Fruit fly (Drosophila melanogaster) whole organism, embryonic: ENCODE data around the gene AP-2alpha.

Source experiments
- Aef1 ChIP-seq: fragments of 200-800 bp; sonication (Bioruptor generic); IDR thresholded peaks from 3 replicates; pipeline ENCODE4 v1.3.6; 2022; ENCODE audit warnings: missing biosample characterization, missing genetic modification characterization
- CG10209 ChIP-seq: fragments of 200-800 bp; sonication (Bioruptor generic); optimal IDR thresholded peaks from 3 replicates; lab custom pipeline; 2017; ENCODE audit warnings: missing biosample characterization, mild to moderate bottlenecking, missing genetic modification characterization, missing genetic modification reagents
- CG1024 ChIP-seq: fragments of 200-800 bp; sonication (Bioruptor generic); IDR thresholded peaks from 2 replicates; pipeline ENCODE4 v1.3.6; 2022; ENCODE audit warnings: missing biosample characterization, missing genetic modification characterization
- CG10462 ChIP-seq: fragments of 200-800 bp; sonication (Bioruptor generic); optimal IDR thresholded peaks from 2 replicates; lab custom pipeline; 2016; ENCODE audit warnings: missing biosample characterization, missing genetic modification characterization
- CG12942 ChIP-seq: fragments of 200-800 bp; sonication (Bioruptor generic); optimal IDR thresholded peaks from 3 replicates; lab custom pipeline; 2016; ENCODE audit warnings: missing biosample characterization, missing genetic modification characterization
- CG13424 ChIP-seq: fragments of 200-800 bp; sonication (Bioruptor generic); optimal IDR thresholded peaks from 2 replicates; lab custom pipeline; 2019; ENCODE audit warnings: missing biosample characterization, mild to moderate bottlenecking, missing genetic modification characterization, moderate library complexity
- CG13624 ChIP-seq: fragments of 200-800 bp; sonication (Bioruptor generic); optimal IDR thresholded peaks from 2 replicates; lab custom pipeline; 2016; ENCODE audit warnings: missing biosample characterization, missing genetic modification characterization
- CG13775 ChIP-seq: fragments of 200-800 bp; sonication (Bioruptor generic); optimal IDR thresholded peaks from 3 replicates; lab custom pipeline; 2017; ENCODE audit warnings: missing biosample characterization, mild to moderate bottlenecking, missing genetic modification characterization
- CG14050 ChIP-seq: fragments of 200-800 bp; sonication (Bioruptor generic); IDR thresholded peaks from 3 replicates; pipeline ENCODE4 v1.3.6; 2022; ENCODE audit warnings: missing biosample characterization, missing genetic modification characterization
- CG16813 ChIP-seq: fragments of 200-800 bp; sonication (Bioruptor generic); IDR thresholded peaks from 3 replicates; pipeline ENCODE4 v1.3.6; 2022; ENCODE audit warnings: missing biosample characterization, missing genetic modification characterization; ENCODE audit not compliant: partially characterized antibody
- CG2678 ChIP-seq: fragments of 200-800 bp; sonication (Bioruptor generic); optimal IDR thresholded peaks from 3 replicates; lab custom pipeline; 2019; ENCODE audit warnings: missing biosample characterization, mild to moderate bottlenecking, missing genetic modification characterization, moderate library complexity
- CG30020 ChIP-seq: fragments of 200-800 bp; optimal IDR thresholded peaks from 2 replicates; lab custom pipeline; 2019; ENCODE audit warnings: missing biosample characterization, mild to moderate bottlenecking, missing genetic modification characterization, moderate library complexity
- CG3065 ChIP-seq: fragments of 200-800 bp; sonication (Bioruptor generic); optimal IDR thresholded peaks from 2 replicates; lab custom pipeline; 2016; ENCODE audit warnings: missing biosample characterization, missing genetic modification characterization
- CG4424 ChIP-seq: fragments of 200-800 bp; sonication (Bioruptor generic); optimal IDR thresholded peaks from 3 replicates; lab custom pipeline; 2016; ENCODE audit warnings: missing biosample characterization, missing genetic modification characterization
- CG6765 ChIP-seq: fragments of 200-800 bp; sonication (Bioruptor generic); optimal IDR thresholded peaks from 3 replicates; lab custom pipeline; 2017; ENCODE audit warnings: missing biosample characterization, mild to moderate bottlenecking, missing genetic modification characterization
- CG7271 ChIP-seq: fragments of 200-800 bp; sonication (Bioruptor generic); optimal IDR thresholded peaks from 2 replicates; lab custom pipeline; 2018; ENCODE audit warnings: missing biosample characterization, mild to moderate bottlenecking, missing genetic modification characterization, moderate library complexity
- CG9727 ChIP-seq: fragments of 200-800 bp; sonication (Bioruptor generic); optimal IDR thresholded peaks from 3 replicates; lab custom pipeline; 2017; ENCODE audit warnings: missing biosample characterization, mild to moderate bottlenecking, missing genetic modification characterization
- CG9797 ChIP-seq: fragments of 200-800 bp; sonication (Bioruptor generic); optimal IDR thresholded peaks from 3 replicates; lab custom pipeline; 2018; ENCODE audit warnings: missing biosample characterization, mild to moderate bottlenecking, missing genetic modification characterization
- CG9817 ChIP-seq: fragments of 200-800 bp; sonication (Bioruptor generic); optimal IDR thresholded peaks from 2 replicates; lab custom pipeline; 2018; ENCODE audit warnings: missing biosample characterization, mild to moderate bottlenecking, missing genetic modification characterization, moderate library complexity
- CkIIα-i1 ChIP-seq: fragments of 200-800 bp; sonication (Bioruptor generic); IDR thresholded peaks from 2 replicates; pipeline ENCODE4 v1.3.6; 2022; ENCODE audit warnings: missing biosample characterization, missing genetic modification characterization
- CoRest ChIP-seq: fragments of 200-800 bp; sonication (Bioruptor generic); optimal IDR thresholded peaks from 3 replicates; lab custom pipeline; 2018; ENCODE audit warnings: missing biosample characterization, mild to moderate bottlenecking, missing genetic modification characterization, moderate library complexity
- Dip3 ChIP-seq: fragments of 200-800 bp; sonication (Bioruptor generic); optimal IDR thresholded peaks from 3 replicates; lab custom pipeline; 2016; ENCODE audit warnings: missing biosample characterization, missing genetic modification characterization
- Doc2 ChIP-seq: fragments of 200-800 bp; sonication (Bioruptor generic); IDR thresholded peaks from 2 replicates; pipeline ENCODE4 v1.3.6; 2022; ENCODE audit warnings: missing biosample characterization, missing genetic modification characterization
- Hmr ChIP-seq: fragments of 200-800 bp; sonication (Bioruptor generic); optimal IDR thresholded peaks from 3 replicates; lab custom pipeline; 2017; ENCODE audit warnings: mild to moderate bottlenecking, missing biosample characterization, missing genetic modification reagents, missing genetic modification characterization
- Hr51 ChIP-seq, 2 experiments: fragments of 200-800 bp; sonication (Bioruptor generic); optimal IDR thresholded peaks; 2 replicates in 1 of 2; 3 replicates in 1 of 2; lab custom pipeline; 2016 to 2018; ENCODE audit warnings: missing biosample characterization in 2 of 2, missing genetic modification characterization in 2 of 2, mild to moderate bottlenecking in 1 of 2, moderate library complexity in 1 of 2
- MESR4 ChIP-seq: fragments of 200-800 bp; sonication (Bioruptor generic); optimal IDR thresholded peaks from 2 replicates; lab custom pipeline; 2018; ENCODE audit warnings: missing biosample characterization, mild to moderate bottlenecking, missing genetic modification characterization, moderate library complexity
- Optix ChIP-seq: fragments of 200-800 bp; sonication (Bioruptor generic); IDR thresholded peaks from 3 replicates; pipeline ENCODE4 v1.3.6; 2022; ENCODE audit warnings: missing biosample characterization, missing genetic modification characterization
- Ssrp ChIP-seq: fragments of 200-800 bp; sonication (Bioruptor generic); optimal IDR thresholded peaks from 2 replicates; lab custom pipeline; 2018; ENCODE audit warnings: missing biosample characterization, mild to moderate bottlenecking, missing genetic modification characterization, moderate library complexity
- Taf1 ChIP-seq: fragments of 200-800 bp; sonication (Bioruptor generic); IDR thresholded peaks from 2 replicates; pipeline ENCODE4 v1.3.6; 2022; ENCODE audit warnings: missing biosample characterization, missing genetic modification characterization
- Tbp ChIP-seq: fragments of >200 bp; optimal IDR thresholded peaks from 2 replicates; lab custom pipeline; 2018; ENCODE audit warnings: missing biosample characterization, missing genetic modification characterization
- ato ChIP-seq: fragments of 200-800 bp; sonication (Bioruptor generic); IDR thresholded peaks from 2 replicates; pipeline ENCODE4 v1.3.6; 2022; ENCODE audit warnings: missing biosample characterization, missing genetic modification characterization; ENCODE audit not compliant: partially characterized antibody
- chinmo ChIP-seq: fragments of 200-800 bp; sonication (Bioruptor generic); IDR thresholded peaks from 4 replicates; pipeline ENCODE4 v1.3.6; 2022; ENCODE audit warnings: missing biosample characterization, missing genetic modification characterization; ENCODE audit not compliant: partially characterized antibody
- dimm ChIP-seq: fragments of 200-800 bp; sonication (Bioruptor generic); IDR thresholded peaks from 2 replicates; pipeline ENCODE4 v1.3.6; 2022; ENCODE audit warnings: missing biosample characterization, missing genetic modification characterization
- gro ChIP-seq: fragments of 200-800 bp; sonication (Bioruptor generic); optimal IDR thresholded peaks from 2 replicates; lab custom pipeline; 2016; ENCODE audit warnings: missing biosample characterization, missing genetic modification characterization
- inv ChIP-seq: fragments of 200-800 bp; sonication (Bioruptor generic); IDR thresholded peaks from 2 replicates; pipeline ENCODE4 v1.3.6; 2022; ENCODE audit warnings: missing biosample characterization, missing genetic modification characterization; ENCODE audit not compliant: partially characterized antibody
- jigr1 ChIP-seq: fragments of 200-800 bp; sonication (Bioruptor generic); IDR thresholded peaks from 3 replicates; pipeline ENCODE4 v1.3.6; 2022; ENCODE audit warnings: missing biosample characterization, missing genetic modification characterization
- kay ChIP-seq: fragments of 200-800 bp; sonication (Bioruptor generic); optimal IDR thresholded peaks from 2 replicates; lab custom pipeline; 2016; ENCODE audit warnings: missing biosample characterization, missing genetic modification characterization
- lbe ChIP-seq: fragments of 200-800 bp; sonication (Bioruptor generic); optimal IDR thresholded peaks from 2 replicates; lab custom pipeline; 2016; ENCODE audit warnings: missing biosample characterization, mild to moderate bottlenecking, missing genetic modification characterization
- mirr ChIP-seq: fragments of 200-800 bp; sonication (Bioruptor generic); optimal IDR thresholded peaks from 3 replicates; lab custom pipeline; 2018; ENCODE audit warnings: missing biosample characterization, mild to moderate bottlenecking, missing genetic modification characterization
- odd ChIP-seq: fragments of 200-800 bp; sonication (Bioruptor generic); optimal IDR thresholded peaks from 2 replicates; lab custom pipeline; 2017; ENCODE audit warnings: missing biosample characterization, mild to moderate bottlenecking, missing genetic modification characterization
- prd ChIP-seq, 3 experiments: fragments of >200 bp in 2 of 3; fragments of 200-800 bp in 1 of 3; sonication (Bioruptor generic) in 1 of 3; optimal IDR thresholded peaks in 2 of 3; IDR thresholded peaks in 1 of 3; 2 replicates in 2 of 3; 3 replicates in 1 of 3; pipeline versions ENCODE4 v1.3.6 to Lab custom; 2017 to 2022; ENCODE audit warnings: missing biosample characterization in 1 of 3, missing genetic modification characterization in 1 of 3
- repo ChIP-seq: fragments of 200-800 bp; sonication (Bioruptor generic); optimal IDR thresholded peaks from 2 replicates; lab custom pipeline; 2016; ENCODE audit warnings: missing biosample characterization, missing genetic modification characterization
- slbo ChIP-seq: fragments of 200-800 bp; sonication (Bioruptor generic); IDR thresholded peaks from 2 replicates; pipeline ENCODE4 v1.3.6; 2022; ENCODE audit warnings: missing biosample characterization, missing genetic modification characterization
- ssp ChIP-seq: fragments of 200-800 bp; sonication (Bioruptor generic); IDR thresholded peaks from 2 replicates; pipeline ENCODE4 v1.3.6; 2022; ENCODE audit warnings: missing biosample characterization, missing genetic modification characterization
- stwl ChIP-seq: fragments of 200-800 bp; sonication (Bioruptor generic); optimal IDR thresholded peaks from 3 replicates; lab custom pipeline; 2018; ENCODE audit warnings: missing biosample characterization, mild to moderate bottlenecking, missing genetic modification characterization, moderate library complexity
- tna ChIP-seq: fragments of 200-800 bp; sonication (Bioruptor generic); IDR thresholded peaks from 2 replicates; pipeline ENCODE4 v1.3.6; 2022; ENCODE audit warnings: missing biosample characterization, missing genetic modification characterization; ENCODE audit not compliant: partially characterized antibody
- trem ChIP-seq: fragments of 200-800 bp; optimal IDR thresholded peaks from 3 replicates; lab custom pipeline; 2019; ENCODE audit warnings: missing biosample characterization, mild to moderate bottlenecking, missing genetic modification characterization, moderate library complexity
- tup ChIP-seq: fragments of 200-800 bp; sonication (Bioruptor generic); optimal IDR thresholded peaks from 2 replicates; lab custom pipeline; 2016; ENCODE audit warnings: missing biosample characterization, mild to moderate bottlenecking, missing genetic modification characterization, moderate library complexity

AP-2alpha gene

dm6 chr2L:429680-430484 lies 15.3 kb upstream of the AP-2alpha start (continued):
- TF ChIP-seq ato (GFP tag; lab: Robert Waterston, UW) (no peak), CG30020 (no peak), Aef1 (peak; percentile 42; the same call in 2 of the 3 replicates), dimm (GFP tag; lab: Robert Waterston, UW) (no peak), gro (GFP tag; lab: Kevin White, UChicago) (peak; percentile 40), Hmr (peak; percentile 36), tup (GFP tag; lab: Kevin White, UChicago) (no peak), Taf1 (no peak), Tbp (no peak), CG10462 (GFP tag; lab: Kevin White, UChicago) (no peak), CG9727 (peak; percentile 56), Doc2 (GFP tag; lab: Robert Waterston, UW) (no peak), prd (optimal IDR thresholded peaks at IDR 0.05; lab: Kevin White, UChicago) (no peak), prd (GFP tag; IDR thresholded peaks at IDR 0.05; lab: Robert Waterston, UW) (peak; percentile 64; the same call in 2 of the 3 replicates), ssp (GFP tag; lab: Robert Waterston, UW) (peak; percentile 25; the same call in 1 of the 2 replicates), stwl (tag; lab: Kevin White, UChicago) (no peak), CoRest (tag; lab: Kevin White, UChicago) (peak; percentile 42), CG1024 (GFP tag; lab: Robert Waterston, UW) (no peak), Hr51 (GFP tag; optimal IDR thresholded peaks at IDR 0.05; lab: Kevin White, UChicago) (peak in 1 of 2 experiments; percentile 39), CG10209 (GFP tag; lab: Kevin White, UChicago) (peak; percentile 20), Ssrp (tag; lab: Kevin White, UChicago) (peak; percentile 36), CG9817 (tag; lab: Kevin White, UChicago) (no peak), jigr1 (GFP tag; lab: Robert Waterston, UW) (no peak), tna (GFP tag; lab: Robert Waterston, UW) (no peak), mirr (GFP tag; lab: Kevin White, UChicago) (no peak), repo (GFP tag; lab: Kevin White, UChicago) (no peak), Optix (GFP tag; lab: Robert Waterston, UW) (no peak), CG16813 (GFP tag; lab: Robert Waterston, UW) (peak; percentile 34; the same call in 1 of the 3 replicates), CkIIα-i1 (GFP tag; lab: Robert Waterston, UW) (no peak), CG3065 (GFP tag; lab: Kevin White, UChicago) (no peak), CG12942 (GFP tag; lab: Kevin White, UChicago) (no peak), lbe (peak; percentile 91), CG14050 (GFP tag; lab: Robert Waterston, UW) (no peak), Dip3 (GFP tag; lab: Kevin White, UChicago) (peak; percentile 60), kay (GFP tag; lab: Kevin White, UChicago) (peak; percentile 13), CG7271 (tag; lab: Kevin White, UChicago) (no peak), CG13624 (peak; percentile 42), trem (peak; percentile 9), slbo (peak; percentile 66), CG9797 (GFP tag; lab: Kevin White, UChicago) (no peak), CG6765 (GFP tag; lab: Kevin White, UChicago) (no peak), CG13775 (GFP tag; lab: Kevin White, UChicago) (peak; percentile 20), MESR4 (GFP tag; lab: Kevin White, UChicago) (no peak), odd (GFP tag; lab: Kevin White, UChicago) (no peak), CG4424 (peak; percentile 38), chinmo (GFP tag; lab: Robert Waterston, UW) (no peak), CG13424 (tag; lab: Kevin White, UChicago) (peak; percentile 17), inv (GFP tag; lab: Robert Waterston, UW) (no peak), CG2678 (tag; lab: Kevin White, UChicago) (peak; percentile 66)
